Worm (Caenorhabditis elegans) whole organism, early embryonic: ENCODE data around the gene Y105C5B.15.

Source experiments
- B0310.2 ChIP-seq: sonication (generic microtip); optimal IDR thresholded peaks from 2 replicates; lab custom pipeline; 2016; ENCODE audit warnings: mild to moderate bottlenecking, missing genetic modification characterization, missing compliant biosample characterization
- F13C5.2 ChIP-seq: sonication (generic microtip); optimal IDR thresholded peaks from 2 replicates; lab custom pipeline; 2017; ENCODE audit warnings: mild to moderate bottlenecking, missing genetic modification characterization, inconsistent platforms, missing compliant biosample characterization
- aly-1 ChIP-seq: sonication (generic microtip); optimal IDR thresholded peaks from 2 replicates; lab custom pipeline; 2016; ENCODE audit warnings: missing genetic modification characterization, missing compliant biosample characterization
- ama-1 ChIP-seq: fragments of 150-350 bp; optimal IDR thresholded peaks from 2 replicates; lab custom pipeline; 2014
- ceh-36 ChIP-seq: sonication (generic microtip); optimal IDR thresholded peaks from 2 replicates; lab custom pipeline; 2016; ENCODE audit warnings: missing genetic modification characterization, inconsistent platforms, missing compliant biosample characterization
- ets-7 ChIP-seq: sonication (generic microtip); optimal IDR thresholded peaks from 2 replicates; lab custom pipeline; 2016; ENCODE audit warnings: missing genotype, missing genetic modification characterization, missing compliant biosample characterization
- hmbx-1 ChIP-seq: sonication (generic microtip); optimal IDR thresholded peaks from 2 replicates; lab custom pipeline; 2016; ENCODE audit warnings: mild to moderate bottlenecking, missing genetic modification characterization, missing compliant biosample characterization
- pes-1 ChIP-seq: fragments of 200-800 bp; sonication (Bioruptor generic); IDR thresholded peaks from 2 replicates; pipeline ENCODE4 v1.3.6; 2022; ENCODE audit warnings: missing genetic modification reagents, missing genetic modification characterization, missing compliant biosample characterization
- scrt-1 ChIP-seq: fragments of 200-800 bp; sonication (Bioruptor generic); IDR thresholded peaks from 2 replicates; pipeline ENCODE4 v1.3.6; 2022; ENCODE audit warnings: missing genetic modification characterization, missing compliant biosample characterization
- tbx-37 ChIP-seq: fragments of 200-800 bp; sonication (Bioruptor generic); conservative IDR thresholded peaks from 2 replicates; pipeline ENCODE4 v1.3.6; 2022; ENCODE audit warnings: missing genetic modification reagents, missing genetic modification characterization, missing compliant biosample characterization
- tra-4 ChIP-seq: sonication (generic microtip); optimal IDR thresholded peaks from 2 replicates; lab custom pipeline; 2017; ENCODE audit warnings: missing genetic modification characterization, missing compliant biosample characterization

DNA sequence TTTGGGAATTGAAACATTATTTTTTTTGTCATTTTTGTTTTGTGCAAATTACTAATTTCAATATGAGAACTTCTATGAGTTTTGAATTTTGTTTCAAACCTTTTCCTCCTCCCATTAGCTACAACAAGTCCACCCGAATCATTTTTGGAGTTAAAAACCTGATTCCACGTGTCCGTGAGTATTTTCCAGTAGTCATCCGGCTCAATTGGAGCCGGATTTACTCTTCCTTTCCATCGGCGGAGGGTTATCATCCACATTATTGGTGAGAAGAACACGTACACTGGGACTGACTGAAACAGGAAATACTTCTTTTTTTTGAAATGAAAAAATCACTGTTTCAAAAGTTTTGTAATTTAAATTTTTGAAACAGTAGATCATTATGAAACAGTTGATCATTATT lies 28.7 kb upstream of the Y105C5B.15 start:
- TF ChIP-seq aly-1 (tag; lab: Kevin White, UChicago): no peak
- TF ChIP-seq tra-4 (tag; lab: Kevin White, UChicago): no peak
- TF ChIP-seq ama-1 (lab: Kevin White, UChicago): no peak
- TF ChIP-seq pes-1 (GFP tag; lab: Robert Waterston, UW): no peak
- TF ChIP-seq hmbx-1 (tag; lab: Kevin White, UChicago): no peak
- TF ChIP-seq scrt-1 (GFP tag; lab: Robert Waterston, UW): no peak
- no peak for TF ChIP-seq F13C5.2 (tag; lab: Kevin White, UChicago)
- no peak for TF ChIP-seq B0310.2
- no peak for TF ChIP-seq ceh-36
- no peak for TF ChIP-seq tbx-37 (GFP tag; lab: Robert Waterston, UW)
- TF ChIP-seq ets-7 (tag; lab: Kevin White, UChicago): no peak
